Fruit fly (Drosophila melanogaster) whole organism, embryonic: ENCODE measurements around the gene betaGlu.

Source experiments
- Atf6 ChIP-seq: fragments of 200-800 bp; sonication (Bioruptor generic); IDR thresholded peaks from 2 replicates; pipeline ENCODE4 v1.3.6; 2022; ENCODE audit warnings: missing biosample characterization, missing genetic modification characterization
- CG10209 ChIP-seq: fragments of 200-800 bp; sonication (Bioruptor generic); optimal IDR thresholded peaks from 3 replicates; lab custom pipeline; 2017; ENCODE audit warnings: missing biosample characterization, mild to moderate bottlenecking, missing genetic modification characterization, missing genetic modification reagents
- CG10565 ChIP-seq: fragments of 200-800 bp; sonication (Bioruptor generic); optimal IDR thresholded peaks from 3 replicates; lab custom pipeline; 2016; ENCODE audit warnings: missing biosample characterization, mild to moderate bottlenecking, missing genetic modification characterization
- CG10959 ChIP-seq: fragments of 200-800 bp; sonication (Bioruptor generic); IDR thresholded peaks from 2 replicates; pipeline ENCODE4 v1.3.6; 2022; ENCODE audit warnings: missing biosample characterization, missing genetic modification characterization
- CG12104 ChIP-seq: fragments of 200-800 bp; sonication (Bioruptor generic); optimal IDR thresholded peaks from 3 replicates; lab custom pipeline; 2016; ENCODE audit warnings: missing biosample characterization, missing genetic modification characterization
- CG12659 ChIP-seq: fragments of 200-800 bp; sonication (Bioruptor generic); optimal IDR thresholded peaks from 3 replicates; lab custom pipeline; 2017; ENCODE audit warnings: mild to moderate bottlenecking, missing biosample characterization, missing genetic modification reagents, missing genetic modification characterization
- CG13287 ChIP-seq: fragments of 200-800 bp; sonication (Bioruptor generic); IDR thresholded peaks from 2 replicates; pipeline ENCODE4 v1.3.6; 2022; ENCODE audit warnings: missing biosample characterization, missing genetic modification characterization; ENCODE audit not compliant: partially characterized antibody
- CG13775 ChIP-seq: fragments of 200-800 bp; sonication (Bioruptor generic); optimal IDR thresholded peaks from 3 replicates; lab custom pipeline; 2017; ENCODE audit warnings: missing biosample characterization, mild to moderate bottlenecking, missing genetic modification characterization
- CG1529 ChIP-seq: fragments of 200-800 bp; sonication (Bioruptor generic); optimal IDR thresholded peaks from 3 replicates; lab custom pipeline; 2018; ENCODE audit warnings: missing biosample characterization, missing genetic modification characterization
- CG17612 ChIP-seq: fragments of 200-800 bp; sonication (Bioruptor generic); IDR thresholded peaks from 2 replicates; pipeline ENCODE4 v1.3.6; 2022; ENCODE audit warnings: missing biosample characterization, missing genetic modification characterization
- CG2120 ChIP-seq: fragments of 200-800 bp; sonication (Bioruptor generic); optimal IDR thresholded peaks from 3 replicates; lab custom pipeline; 2016; ENCODE audit warnings: missing biosample characterization, missing genetic modification characterization
- CG31365 ChIP-seq: fragments of 200-800 bp; sonication (Bioruptor generic); optimal IDR thresholded peaks from 2 replicates; lab custom pipeline; 2018; ENCODE audit warnings: missing biosample characterization, mild to moderate bottlenecking, missing genetic modification characterization
- CG6813 ChIP-seq: fragments of 200-800 bp; sonication (Bioruptor generic); optimal IDR thresholded peaks from 2 replicates; lab custom pipeline; 2017; ENCODE audit warnings: missing biosample characterization, missing genetic modification characterization, mild to moderate bottlenecking, moderate library complexity, missing genetic modification reagents
- CG9215 ChIP-seq: fragments of 200-800 bp; sonication (Bioruptor generic); IDR thresholded peaks from 2 replicates; pipeline ENCODE4 v1.3.6; 2022; ENCODE audit warnings: missing biosample characterization, missing genetic modification characterization
- CG9876 ChIP-seq: fragments of 200-800 bp; sonication (Bioruptor generic); optimal IDR thresholded peaks from 2 replicates; lab custom pipeline; 2016; ENCODE audit warnings: missing biosample characterization, missing genetic modification characterization
- CHES-1-like ChIP-seq: fragments of 200-800 bp; sonication (Bioruptor generic); optimal IDR thresholded peaks from 2 replicates; lab custom pipeline; 2016; ENCODE audit warnings: missing biosample characterization, missing genetic modification characterization
- GATAe ChIP-seq: fragments of 200-800 bp; sonication (Bioruptor generic); conservative IDR thresholded peaks from 2 replicates; pipeline ENCODE4 v1.3.6; 2022; ENCODE audit warnings: missing biosample characterization, missing genetic modification characterization
- Gsc ChIP-seq: fragments of 200-800 bp; sonication (Bioruptor generic); IDR thresholded peaks from 2 replicates; pipeline ENCODE4 v1.3.6; 2022; ENCODE audit warnings: missing biosample characterization, missing genetic modification characterization
- H2.0 ChIP-seq: fragments of 200-800 bp; sonication (Bioruptor generic); IDR thresholded peaks from 2 replicates; pipeline ENCODE4 v1.3.6; 2022; ENCODE audit warnings: missing biosample characterization, missing genetic modification characterization
- HLH3B ChIP-seq: fragments of 200-800 bp; sonication (Bioruptor generic); IDR thresholded peaks from 2 replicates; pipeline ENCODE4 v1.3.6; 2022; ENCODE audit warnings: missing biosample characterization, missing genetic modification characterization
- Hand ChIP-seq: fragments of 200-800 bp; sonication (Bioruptor generic); optimal IDR thresholded peaks from 2 replicates; lab custom pipeline; 2017; ENCODE audit warnings: mild to moderate bottlenecking, missing biosample characterization, missing genetic modification reagents, missing genetic modification characterization
- Hr51 ChIP-seq, 2 experiments: fragments of 200-800 bp; sonication (Bioruptor generic); optimal IDR thresholded peaks; 2 replicates in 1 of 2; 3 replicates in 1 of 2; lab custom pipeline; 2016 to 2018; ENCODE audit warnings: missing biosample characterization in 2 of 2, missing genetic modification characterization in 2 of 2, mild to moderate bottlenecking in 1 of 2, moderate library complexity in 1 of 2
- Hsf ChIP-seq: fragments of 200-800 bp; sonication (Bioruptor generic); optimal IDR thresholded peaks from 3 replicates; lab custom pipeline; 2016; ENCODE audit warnings: missing biosample characterization, missing genetic modification characterization
- Mes4 ChIP-seq: fragments of 200-800 bp; sonication (Bioruptor generic); optimal IDR thresholded peaks from 2 replicates; lab custom pipeline; 2016; ENCODE audit warnings: missing biosample characterization, missing genetic modification characterization
- Myb ChIP-seq: fragments of 200-800 bp; sonication (Bioruptor generic); optimal IDR thresholded peaks from 2 replicates; lab custom pipeline; 2016; ENCODE audit warnings: missing biosample characterization, missing genetic modification characterization
- NK7.1 ChIP-seq: fragments of 200-800 bp; sonication (Bioruptor generic); optimal IDR thresholded peaks from 3 replicates; lab custom pipeline; 2016; ENCODE audit warnings: missing biosample characterization, missing genetic modification characterization
- Sry-β ChIP-seq: fragments of 200-800 bp; sonication (Bioruptor generic); optimal IDR thresholded peaks from 2 replicates; lab custom pipeline; 2018; ENCODE audit warnings: missing biosample characterization, mild to moderate bottlenecking, missing genetic modification characterization, moderate library complexity
- Xbp1 ChIP-seq: fragments of 200-800 bp; sonication (Bioruptor generic); optimal IDR thresholded peaks from 3 replicates; lab custom pipeline; 2016; ENCODE audit warnings: missing biosample characterization, mild to moderate bottlenecking, missing genetic modification characterization
- abd-A ChIP-seq: fragments of 200-800 bp; sonication (Bioruptor generic); optimal IDR thresholded peaks from 3 replicates; lab custom pipeline; 2019; ENCODE audit warnings: missing biosample characterization, mild to moderate bottlenecking, missing genetic modification characterization, moderate library complexity
- ase ChIP-seq: fragments of 200-800 bp; sonication (Bioruptor generic); IDR thresholded peaks from 3 replicates; pipeline ENCODE4 v1.3.6; 2022; ENCODE audit warnings: missing biosample characterization, missing genetic modification characterization
- ato ChIP-seq: fragments of 200-800 bp; sonication (Bioruptor generic); IDR thresholded peaks from 2 replicates; pipeline ENCODE4 v1.3.6; 2022; ENCODE audit warnings: missing biosample characterization, missing genetic modification characterization; ENCODE audit not compliant: partially characterized antibody
- crol ChIP-seq: fragments of 200-800 bp; sonication (Bioruptor generic); IDR thresholded peaks from 2 replicates; pipeline ENCODE4 v1.3.6; 2022; ENCODE audit warnings: missing biosample characterization, missing genetic modification characterization
- da ChIP-seq: fragments of 200-800 bp; sonication (Bioruptor generic); optimal IDR thresholded peaks from 2 replicates; lab custom pipeline; 2016; ENCODE audit warnings: missing biosample characterization, missing genetic modification characterization
- disco-r ChIP-seq: fragments of 200-800 bp; sonication (Bioruptor generic); optimal IDR thresholded peaks from 2 replicates; lab custom pipeline; 2016; ENCODE audit warnings: missing biosample characterization, missing genetic modification characterization
- en ChIP-seq: fragments of 200-800 bp; sonication (Bioruptor generic); optimal IDR thresholded peaks from 2 replicates; lab custom pipeline; 2016; ENCODE audit warnings: missing biosample characterization, missing genetic modification characterization
- eve ChIP-seq, 2 experiments: fragments of >200 bp; optimal IDR thresholded peaks; 2 replicates each; lab custom pipeline; 2017; ENCODE audit warnings: missing biosample characterization in 2 of 2, missing genetic modification characterization in 2 of 2
- gt ChIP-seq: fragments of 200-800 bp; sonication (Bioruptor generic); IDR thresholded peaks from 2 replicates; pipeline ENCODE4 v1.3.6; 2022; ENCODE audit warnings: missing biosample characterization, missing genetic modification characterization
- hth ChIP-seq: fragments of >200 bp; optimal IDR thresholded peaks from 2 replicates; lab custom pipeline; 2017; ENCODE audit warnings: inconsistent platforms
- maf-S ChIP-seq: fragments of 200-800 bp; sonication (Bioruptor generic); optimal IDR thresholded peaks from 2 replicates; lab custom pipeline; 2016; ENCODE audit warnings: missing biosample characterization, missing genetic modification characterization
- pb ChIP-seq: fragments of 200-800 bp; sonication (Bioruptor generic); optimal IDR thresholded peaks from 3 replicates; lab custom pipeline; 2016; ENCODE audit warnings: missing biosample characterization, missing genetic modification characterization
- pho ChIP-seq: fragments of 200-800 bp; sonication (Bioruptor generic); optimal IDR thresholded peaks from 2 replicates; lab custom pipeline; 2016; ENCODE audit warnings: missing biosample characterization, missing genetic modification characterization
- pita ChIP-seq: fragments of 200-800 bp; sonication (Bioruptor generic); optimal IDR thresholded peaks from 2 replicates; lab custom pipeline; 2017; ENCODE audit warnings: missing biosample characterization, mild to moderate bottlenecking, missing genetic modification characterization
- prd ChIP-seq, 3 experiments: fragments of >200 bp in 2 of 3; fragments of 200-800 bp in 1 of 3; sonication (Bioruptor generic) in 1 of 3; optimal IDR thresholded peaks in 2 of 3; IDR thresholded peaks in 1 of 3; 2 replicates in 2 of 3; 3 replicates in 1 of 3; pipeline versions ENCODE4 v1.3.6 to Lab custom; 2017 to 2022; ENCODE audit warnings: missing biosample characterization in 1 of 3, missing genetic modification characterization in 1 of 3
- pros ChIP-seq: fragments of 200-800 bp; sonication (Bioruptor generic); optimal IDR thresholded peaks from 3 replicates; lab custom pipeline; 2019; ENCODE audit warnings: missing biosample characterization, mild to moderate bottlenecking, missing genetic modification characterization, moderate library complexity
- row ChIP-seq: fragments of 200-800 bp; sonication (Bioruptor generic); IDR thresholded peaks from 3 replicates; pipeline ENCODE4 v1.3.6; 2022; ENCODE audit warnings: missing biosample characterization, missing genetic modification characterization
- sc ChIP-seq, 3 experiments: fragments of >200 bp in 2 of 3; fragments of 200-800 bp in 1 of 3; sonication (Bioruptor generic) in 1 of 3; optimal IDR thresholded peaks; 2 replicates in 2 of 3; 3 replicates in 1 of 3; lab custom pipeline; 2017; ENCODE audit warnings: mild to moderate bottlenecking in 1 of 3, missing biosample characterization in 1 of 3, missing genetic modification characterization in 1 of 3, missing genetic modification reagents in 1 of 3
- ssp ChIP-seq: fragments of 200-800 bp; sonication (Bioruptor generic); IDR thresholded peaks from 2 replicates; pipeline ENCODE4 v1.3.6; 2022; ENCODE audit warnings: missing biosample characterization, missing genetic modification characterization
- ttk ChIP-seq: fragments of 200-800 bp; sonication (Bioruptor generic); IDR thresholded peaks from 2 replicates; pipeline ENCODE4 v2.1.2; 2022; ENCODE audit warnings: missing biosample characterization, missing genetic modification characterization
- zen ChIP-seq: fragments of 200-800 bp; sonication (Bioruptor generic); optimal IDR thresholded peaks from 3 replicates; lab custom pipeline; 2018; ENCODE audit warnings: missing biosample characterization, mild to moderate bottlenecking, missing genetic modification characterization, moderate library complexity

The betaGlu gene

DNA sequence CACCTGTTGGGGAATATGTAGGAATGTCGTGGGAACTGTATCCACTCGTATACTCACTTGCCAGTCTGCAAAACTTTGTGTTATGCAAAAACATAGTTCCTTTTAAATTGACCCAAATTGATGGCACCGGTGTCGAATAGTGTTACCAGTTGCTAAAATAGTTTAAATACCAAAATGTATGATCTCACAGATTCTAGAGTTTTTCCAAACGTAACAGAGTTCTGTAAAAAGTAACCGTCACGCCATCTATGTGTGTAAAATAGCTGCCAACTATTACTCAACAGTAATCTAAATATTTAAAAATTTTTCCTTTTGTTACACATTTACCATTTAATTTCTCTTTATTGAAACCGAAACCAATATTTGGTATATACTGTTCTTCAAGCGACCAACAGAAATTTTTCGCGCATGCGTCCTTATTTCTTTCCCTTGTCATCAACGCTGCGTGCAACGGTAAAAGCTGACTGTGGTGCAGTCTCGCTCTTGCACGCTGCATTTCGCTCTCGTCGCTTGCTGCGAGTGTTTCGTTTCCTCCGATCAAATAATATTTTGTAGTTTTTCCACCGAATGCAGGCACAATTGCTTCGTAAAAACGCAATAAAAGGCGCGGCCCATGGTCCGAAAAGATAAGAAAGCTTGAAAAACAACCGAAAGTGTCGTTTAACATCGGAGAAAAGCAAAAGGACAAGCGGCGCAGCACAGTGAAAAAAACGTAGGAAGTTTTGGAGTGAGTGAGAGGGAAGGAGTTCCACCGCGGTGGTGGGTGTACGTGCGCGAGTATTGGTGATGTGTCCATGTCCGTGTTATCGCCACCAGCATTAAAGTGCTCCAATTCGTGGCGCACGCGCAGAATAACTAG is 40.7 kb upstream of the betaGlu start, which contains the start of the genes FeCH and RhoGAP100F (continued):
- TF ChIP-seq CG10209 (no peak), Hsf (GFP tag; lab: Kevin White, UChicago) (no peak), eve (GFP tag; optimal IDR thresholded peaks at IDR 0.05; lab: Kevin White, UChicago) (no peak), sc (optimal IDR thresholded peaks at IDR 0.05; lab: Kevin White, UChicago) (no peak), sc (GFP tag; optimal IDR thresholded peaks at IDR 0.05; lab: Kevin White, UChicago) (no peak), CG31365 (tag; lab: Kevin White, UChicago) (no peak), GATAe (GFP tag; lab: Robert Waterston, UW) (no peak), CG2120 (GFP tag; lab: Kevin White, UChicago) (no peak), Gsc (GFP tag; lab: Robert Waterston, UW) (no peak), pros (GFP tag; lab: Kevin White, UChicago) (no peak), CG12659 (GFP tag; lab: Kevin White, UChicago) (peak; percentile 49), Hand (GFP tag; lab: Kevin White, UChicago) (peak; percentile 5), zen (tag; lab: Kevin White, UChicago) (no peak), CG9876 (GFP tag; lab: Kevin White, UChicago) (no peak), CG13775 (GFP tag; lab: Kevin White, UChicago) (no peak), Hr51 (GFP tag; optimal IDR thresholded peaks at IDR 0.05; lab: Kevin White, UChicago) (no peak), pita (GFP tag; lab: Kevin White, UChicago) (no peak), pb (GFP tag; lab: Kevin White, UChicago) (no peak), CG6813 (GFP tag; lab: Kevin White, UChicago) (no peak), hth (lab: Kevin White, UChicago) (no peak), Atf6 (GFP tag; lab: Robert Waterston, UW) (no peak), Myb (GFP tag; lab: Kevin White, UChicago) (peak; percentile 69), CG10565 (GFP tag; lab: Kevin White, UChicago) (no peak), ttk (GFP tag; lab: Robert Waterston, UW) (no peak), en (GFP tag; lab: Kevin White, UChicago) (no peak), da (GFP tag; lab: Kevin White, UChicago) (no peak), ssp (no peak), Mes4 (no peak), Xbp1 (GFP tag; lab: Kevin White, UChicago) (no peak), row (no peak), abd-A (tag; lab: Kevin White, UChicago) (no peak), H2.0 (GFP tag; lab: Robert Waterston, UW) (no peak), NK7.1 (GFP tag; lab: Kevin White, UChicago) (no peak), crol (GFP tag; lab: Robert Waterston, UW) (no peak), CG12104 (GFP tag; lab: Kevin White, UChicago) (no peak), CG17612 (GFP tag; lab: Robert Waterston, UW) (no peak), pho (GFP tag; lab: Kevin White, UChicago) (no peak), ase (GFP tag; lab: Robert Waterston, UW) (no peak), CG9215 (no peak), prd (optimal IDR thresholded peaks at IDR 0.05; lab: Kevin White, UChicago) (no peak), prd (GFP tag; IDR thresholded peaks at IDR 0.05; lab: Robert Waterston, UW) (no peak), CG13287 (GFP tag; lab: Robert Waterston, UW) (peak; percentile 35; the same call in 1 of the 2 replicates), CHES-1-like (no peak), disco-r (no peak), CG1529 (GFP tag; lab: Kevin White, UChicago) (no peak), CG10959 (GFP tag; lab: Robert Waterston, UW) (no peak), maf-S (GFP tag; lab: Kevin White, UChicago) (no peak), gt (GFP tag; lab: Robert Waterston, UW) (no peak), Sry-β (GFP tag; lab: Kevin White, UChicago) (no peak), HLH3B (no peak), ato (GFP tag; lab: Robert Waterston, UW) (no peak)
